Worm (Caenorhabditis elegans) whole organism, midembryonic: Measurements from ENCODE around the gene srh-98.

Experiments used
- cog-1 ChIP-seq: sonication (generic microtip); optimal IDR thresholded peaks from 2 replicates; lab custom pipeline; 2016; ENCODE audit warnings: missing genetic modification characterization, missing compliant biosample characterization
- flt-1 ChIP-seq: fragments of 200-800 bp; sonication (Bioruptor generic); IDR thresholded peaks from 2 replicates; pipeline ENCODE4 v1.3.6; 2022; ENCODE audit warnings: missing genetic modification characterization, missing compliant biosample characterization
- ref-1 ChIP-seq: fragments of 200-800 bp; sonication (Bioruptor generic); conservative IDR thresholded peaks from 2 replicates; pipeline ENCODE4 v1.3.6; 2022; ENCODE audit warnings: missing genetic modification reagents, missing genetic modification characterization, missing compliant biosample characterization
- tab-1 ChIP-seq: fragments of 200-800 bp; sonication (Bioruptor generic); IDR thresholded peaks from 2 replicates; pipeline ENCODE4 v1.3.6; 2022; ENCODE audit warnings: missing genetic modification characterization, missing compliant biosample characterization
- ztf-23 ChIP-seq: fragments of 200-800 bp; sonication (Bioruptor generic); IDR thresholded peaks from 2 replicates; pipeline ENCODE4 v1.3.6; 2022; ENCODE audit warnings: missing genetic modification reagents, missing genetic modification characterization, missing compliant biosample characterization
- ztf-29 ChIP-seq: fragments of 200-800 bp; sonication (Bioruptor generic); IDR thresholded peaks from 2 replicates; pipeline ENCODE4 v1.3.6; 2022; ENCODE audit warnings: missing genetic modification reagents, missing genetic modification characterization, missing compliant biosample characterization

DNA sequence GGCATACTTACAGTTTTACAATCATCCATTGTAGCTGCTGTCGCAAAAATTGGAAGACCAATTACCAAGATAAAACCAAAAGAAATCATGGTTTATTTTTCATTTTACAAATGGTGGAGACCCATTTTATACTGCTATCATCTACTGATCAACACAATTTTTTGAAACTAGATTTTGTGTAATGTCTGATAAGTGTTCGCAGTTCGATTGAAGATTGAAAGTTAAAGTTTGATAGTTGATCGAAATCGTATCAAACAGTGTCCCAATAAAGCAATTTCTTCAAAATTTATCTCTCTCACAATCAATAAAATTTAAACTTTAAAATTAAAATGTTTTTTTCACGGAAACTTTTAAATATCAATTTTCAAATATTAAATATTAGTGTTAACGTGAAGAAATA, 35.6 kb upstream of the srh-98 start, which contains the start of gene T13F3.6:
- TF ChIP-seq ztf-23 (GFP tag; lab: Robert Waterston, UW) (no peak), flt-1 (GFP tag; lab: Robert Waterston, UW) (no peak), ztf-29 (no peak), tab-1 (GFP tag; lab: Robert Waterston, UW) (no peak), ref-1 (GFP tag; lab: Robert Waterston, UW) (no peak), cog-1 (no peak)
